Worm (Caenorhabditis elegans): ENCODE measurements around the gene madf-4.

- TF ChIP-seq ztf-11 (tag; optimal IDR thresholded peaks at IDR 0.05) (no peak), skn-1 (tag; optimal IDR thresholded peaks at IDR 0.05) (no peak), fos-1 (tag; optimal IDR thresholded peaks at IDR 0.05) (no peak), ceh-16 (tag; optimal IDR thresholded peaks at IDR 0.05) (no peak), ZK546.5 (tag; optimal IDR thresholded peaks at IDR 0.05) (no peak), lin-11 (tag; optimal IDR thresholded peaks at IDR 0.05) (no peak), ama-1 (optimal IDR thresholded peaks at IDR 0.05) (no peak), sma-3 (GFP tag; optimal IDR thresholded peaks at IDR 0.05) (no peak)
Observed at ce11 chrV:10000760-10001159, 38.5 kb upstream of the madf-4 start, which contains the start of gene K08H10.10.

Measured in whole organism, L2 larva.